Worm (Caenorhabditis elegans) whole organism, L3 larva: Measurements from ENCODE around the gene glt-7.

Source experiments
- R02D3.7 ChIP-seq: fragments of 150-350 bp; optimal IDR thresholded peaks from 2 replicates; lab custom pipeline; 2014; ENCODE audit warnings: missing biosample characterization, missing genetic modification characterization
- ZK546.5 ChIP-seq: sonication (generic microtip); optimal IDR thresholded peaks from 2 replicates; lab custom pipeline; 2017; ENCODE audit warnings: missing biosample characterization, missing genetic modification characterization
- ama-1 ChIP-seq: fragments of 150-350 bp; optimal IDR thresholded peaks from 2 replicates; lab custom pipeline; 2018
- ceh-16 ChIP-seq: sonication (generic microtip); optimal IDR thresholded peaks from 2 replicates; lab custom pipeline; 2017; ENCODE audit warnings: missing biosample characterization, missing genetic modification characterization
- ceh-82 ChIP-seq: fragments of 150-350 bp; optimal IDR thresholded peaks from 2 replicates; lab custom pipeline; 2014; ENCODE audit warnings: missing biosample characterization, missing genetic modification characterization
- ceh-9 ChIP-seq: sonication (generic microtip); optimal IDR thresholded peaks from 2 replicates; lab custom pipeline; 2018; ENCODE audit warnings: missing biosample characterization, missing genetic modification characterization
- daf-12 ChIP-seq: fragments of 150-350 bp; optimal IDR thresholded peaks from 2 replicates; lab custom pipeline; 2014; ENCODE audit warnings: missing biosample characterization, missing genetic modification reagents, missing genetic modification characterization
- egl-5 ChIP-seq: fragments of 150-350 bp; optimal IDR thresholded peaks from 2 replicates; lab custom pipeline; 2017; ENCODE audit warnings: missing biosample characterization, missing genetic modification reagents, missing genetic modification characterization, inconsistent platforms
- elt-1 ChIP-seq: fragments of 150-350 bp; optimal IDR thresholded peaks from 2 replicates; lab custom pipeline; 2014; ENCODE audit warnings: missing biosample characterization, missing genetic modification characterization
- elt-3 ChIP-seq, 3 experiments: fragments of 150-350 bp in 1 of 3; sonication (generic microtip) in 2 of 3; optimal IDR thresholded peaks; 2 replicates in 2 of 3; 4 replicates in 1 of 3; lab custom pipeline; 2014 to 2017; ENCODE audit warnings: missing biosample characterization in 3 of 3, missing genetic modification characterization in 3 of 3
- eor-1 ChIP-seq, 2 experiments: fragments of 150-350 bp; optimal IDR thresholded peaks; 2 replicates each; lab custom pipeline; 2014 to 2018; ENCODE audit warnings: missing biosample characterization in 2 of 2, missing genetic modification characterization in 2 of 2
- fkh-2 ChIP-seq: fragments of 150-350 bp; optimal IDR thresholded peaks from 2 replicates; lab custom pipeline; 2014; ENCODE audit warnings: missing biosample characterization, missing genetic modification reagents, missing genetic modification characterization
- fos-1 ChIP-seq: fragments of 150-350 bp; optimal IDR thresholded peaks from 2 replicates; lab custom pipeline; 2014; ENCODE audit warnings: missing biosample characterization, missing genetic modification characterization
- jun-1 ChIP-seq: fragments of 150-350 bp; optimal IDR thresholded peaks from 2 replicates; lab custom pipeline; 2014; ENCODE audit warnings: missing biosample characterization, missing genetic modification reagents, missing genetic modification characterization
- lin-15B ChIP-seq: fragments of 150-350 bp; optimal IDR thresholded peaks from 2 replicates; lab custom pipeline; 2014; ENCODE audit warnings: missing biosample characterization, missing genetic modification characterization
- lin-39 ChIP-seq: fragments of 150-350 bp; optimal IDR thresholded peaks from 2 replicates; lab custom pipeline; 2018; ENCODE audit warnings: missing biosample characterization, missing genetic modification reagents, missing genetic modification characterization
- mml-1 ChIP-seq: fragments of 150-350 bp; sonication (generic microtip); optimal IDR thresholded peaks from 3 replicates; lab custom pipeline; 2014; ENCODE audit warnings: missing biosample characterization, missing genetic modification characterization
- nfya-1 ChIP-seq: sonication (generic microtip); optimal IDR thresholded peaks from 2 replicates; lab custom pipeline; 2017; ENCODE audit warnings: missing genetic modification characterization, mild to moderate bottlenecking, missing compliant biosample characterization, antibody characterized with exemption, moderate library complexity; ENCODE audit not compliant: insufficient read depth
- nhr-11 ChIP-seq: fragments of 150-350 bp; optimal IDR thresholded peaks from 2 replicates; lab custom pipeline; 2014; ENCODE audit warnings: missing biosample characterization, missing genetic modification characterization
- nhr-12 ChIP-seq: fragments of 150-350 bp; optimal IDR thresholded peaks from 2 replicates; lab custom pipeline; 2014; ENCODE audit warnings: missing biosample characterization, missing genetic modification characterization
- nhr-237 ChIP-seq: fragments of 150-350 bp; optimal IDR thresholded peaks from 2 replicates; lab custom pipeline; 2014; ENCODE audit warnings: missing biosample characterization, missing genetic modification characterization
- nhr-25 ChIP-seq: sonication (generic microtip); optimal IDR thresholded peaks from 2 replicates; lab custom pipeline; 2017; ENCODE audit warnings: missing biosample characterization, missing genetic modification characterization
- nhr-28 ChIP-seq: fragments of 150-350 bp; optimal IDR thresholded peaks from 2 replicates; lab custom pipeline; 2014; ENCODE audit warnings: missing biosample characterization, missing genetic modification characterization
- nhr-43 ChIP-seq: sonication (generic microtip); optimal IDR thresholded peaks from 2 replicates; lab custom pipeline; 2016; ENCODE audit warnings: mild to moderate bottlenecking, missing genetic modification characterization, missing compliant biosample characterization; ENCODE audit not compliant: poor library complexity, severe bottlenecking
- nhr-67 ChIP-seq: fragments of 150-350 bp; optimal IDR thresholded peaks from 2 replicates; lab custom pipeline; 2014; ENCODE audit warnings: missing biosample characterization, missing genetic modification characterization
- nhr-76 ChIP-seq: fragments of 150-350 bp; sonication (generic microtip); optimal IDR thresholded peaks from 5 replicates; lab custom pipeline; 2014; ENCODE audit warnings: missing biosample characterization, missing genetic modification characterization
- nhr-77 ChIP-seq: fragments of 150-350 bp; optimal IDR thresholded peaks from 2 replicates; lab custom pipeline; 2014; ENCODE audit warnings: missing biosample characterization, missing genetic modification characterization
- pha-4 ChIP-seq: fragments of 150-350 bp; optimal IDR thresholded peaks from 2 replicates; lab custom pipeline; 2014; ENCODE audit warnings: missing biosample characterization, missing genetic modification reagents, missing genetic modification characterization
- sea-2 ChIP-seq: fragments of 150-350 bp; sonication (generic microtip); optimal IDR thresholded peaks from 4 replicates; lab custom pipeline; 2014; ENCODE audit warnings: missing biosample characterization, missing genetic modification reagents, missing genetic modification characterization
- skn-1 ChIP-seq: fragments of 150-350 bp; optimal IDR thresholded peaks from 2 replicates; lab custom pipeline; 2014; ENCODE audit warnings: missing biosample characterization, missing genetic modification characterization
- unc-39 ChIP-seq: sonication (generic microtip); optimal IDR thresholded peaks from 4 replicates; lab custom pipeline; 2017; ENCODE audit warnings: missing biosample characterization, missing genetic modification characterization
- unc-62 ChIP-seq: fragments of 150-350 bp; sonication (generic microtip); optimal IDR thresholded peaks from 4 replicates; lab custom pipeline; 2014; ENCODE audit warnings: missing biosample characterization, missing genetic modification reagents, missing genetic modification characterization
- zag-1 ChIP-seq: fragments of 150-350 bp; optimal IDR thresholded peaks from 2 replicates; lab custom pipeline; 2014; ENCODE audit warnings: missing biosample characterization, missing genetic modification characterization

glt-7 gene

DNA sequence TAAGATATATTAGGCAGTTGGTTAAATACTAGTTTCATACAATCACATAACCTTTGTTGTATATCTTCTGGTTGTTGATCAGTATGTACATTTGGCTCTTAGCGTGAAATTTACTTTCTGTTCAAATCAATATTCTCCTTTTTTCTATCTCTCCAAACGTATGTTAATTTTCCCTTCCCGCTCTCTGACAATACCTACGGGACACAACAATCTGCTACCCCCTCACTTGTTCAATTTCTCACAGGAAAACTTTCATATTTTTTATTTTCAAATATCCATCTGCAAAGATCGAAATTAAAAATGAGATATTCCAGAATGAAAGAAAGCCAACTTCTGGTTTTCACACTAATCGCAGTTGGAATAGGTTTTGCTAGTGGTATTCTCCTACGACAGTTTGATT is at the start of gene glt-7:
TSS of gene glt-7 (plus strand) at position 301 of the 400 bp plus-strand sequence.
- TF ChIP-seq elt-3 (tag; optimal IDR thresholded peaks at IDR 0.05; lab: Kevin White, UChicago) (no peak), nhr-237 (tag; lab: Kevin White, UChicago) (no peak), ceh-82 (no peak), eor-1 (tag; optimal IDR thresholded peaks at IDR 0.05; lab: Kevin White, UChicago) (no peak), nhr-67 (no peak), skn-1 (tag; lab: Kevin White, UChicago) (no peak), zag-1 (no peak), nhr-25 (tag; lab: Kevin White, UChicago) (no peak), unc-39 (tag; lab: Kevin White, UChicago) (no peak), fkh-2 (tag; lab: Kevin White, UChicago) (no peak), ama-1 (no peak), lin-15B (tag; lab: Kevin White, UChicago) (no peak), fos-1 (tag; lab: Kevin White, UChicago) (no peak)

DNA sequence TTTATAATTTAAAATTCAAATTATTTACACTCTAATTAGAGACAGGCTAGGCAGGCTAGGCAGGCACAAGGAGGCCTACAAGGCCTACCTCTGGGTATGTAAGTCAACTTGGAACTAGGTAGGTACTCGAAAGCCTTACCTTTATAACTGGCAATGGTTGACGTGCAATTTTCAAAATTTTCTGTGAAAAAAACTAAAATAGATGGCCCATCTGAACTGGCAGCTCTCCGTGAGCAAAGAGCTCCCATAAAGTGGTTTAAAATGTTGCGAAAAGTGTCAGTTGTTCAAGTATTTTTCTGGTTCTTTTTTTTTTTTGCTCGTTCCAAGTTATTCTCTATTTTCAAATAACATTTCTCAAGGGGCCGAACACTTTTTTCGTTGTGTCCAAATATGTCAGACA is 47.9 kb upstream of the glt-7 start:
- TF ChIP-seq lin-39 (tag; lab: Kevin White, UChicago) = peak; percentile 9
- TF ChIP-seq egl-5 (tag; lab: Kevin White, UChicago) = peak; percentile 3
- no peak for TF ChIP-seq nhr-28 (tag; lab: Kevin White, UChicago)

DNA sequence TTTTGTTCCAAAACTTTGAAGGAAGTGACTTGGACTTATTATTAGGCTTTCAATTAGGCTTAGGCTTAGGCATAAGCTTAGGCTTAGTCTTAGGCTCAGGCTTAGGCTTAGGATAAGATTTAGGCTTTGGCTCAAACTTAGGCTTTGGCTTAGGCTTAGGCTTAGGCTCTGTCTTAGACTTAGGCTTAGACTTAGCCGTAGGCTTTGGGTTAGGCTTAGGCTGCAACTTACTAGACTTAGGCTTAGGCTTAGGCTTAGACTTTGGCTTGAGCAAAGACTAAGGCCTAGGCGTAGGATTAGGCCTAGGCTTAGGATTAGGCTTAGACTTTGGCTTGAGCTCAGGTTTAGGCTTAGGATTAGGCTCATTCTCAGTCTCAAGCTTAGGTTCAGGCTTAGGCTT is 47.2 kb upstream of the glt-7 start:
- TF ChIP-seq nhr-43 (tag; lab: Kevin White, UChicago) = no peak
- TF ChIP-seq ceh-16 (tag; lab: Kevin White, UChicago) = no peak
- no peak for TF ChIP-seq fos-1 (tag; lab: Kevin White, UChicago)

DNA sequence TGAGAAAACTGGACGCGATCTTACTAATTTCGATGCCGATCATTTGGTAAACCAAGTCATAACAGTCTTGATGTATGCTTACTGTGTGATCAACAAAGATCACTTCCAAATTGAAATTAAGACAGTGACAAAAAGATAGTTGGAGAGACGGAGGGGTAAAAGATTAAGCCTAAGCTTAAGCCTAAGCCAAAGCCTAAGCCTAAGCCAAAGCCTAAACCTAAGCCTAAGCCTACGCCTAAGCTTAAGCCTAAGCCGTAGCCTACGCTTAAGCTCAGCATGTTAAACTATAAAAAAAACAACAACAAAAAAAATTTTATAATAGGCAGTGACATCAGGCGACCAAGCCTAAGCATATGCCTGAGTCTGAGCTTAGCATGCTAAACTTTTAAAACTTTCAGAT is 34.8 kb upstream of the glt-7 start:
- TF ChIP-seq egl-5 (tag; lab: Kevin White, UChicago) = no peak
- TF ChIP-seq ama-1 = no peak
- no peak for TF ChIP-seq sea-2 (GFP tag; lab: Kevin White, UChicago)
- no peak for TF ChIP-seq nfya-1 (tag; lab: Kevin White, UChicago)
- TF ChIP-seq elt-1 (tag; lab: Kevin White, UChicago) = no peak
- TF ChIP-seq jun-1 (tag; lab: Kevin White, UChicago) = no peak
- TF ChIP-seq nhr-25 (tag; lab: Kevin White, UChicago) = no peak
- no peak for TF ChIP-seq nhr-11 (tag; lab: Kevin White, UChicago)
- TF ChIP-seq nhr-28 (tag; lab: Kevin White, UChicago) = no peak

DNA sequence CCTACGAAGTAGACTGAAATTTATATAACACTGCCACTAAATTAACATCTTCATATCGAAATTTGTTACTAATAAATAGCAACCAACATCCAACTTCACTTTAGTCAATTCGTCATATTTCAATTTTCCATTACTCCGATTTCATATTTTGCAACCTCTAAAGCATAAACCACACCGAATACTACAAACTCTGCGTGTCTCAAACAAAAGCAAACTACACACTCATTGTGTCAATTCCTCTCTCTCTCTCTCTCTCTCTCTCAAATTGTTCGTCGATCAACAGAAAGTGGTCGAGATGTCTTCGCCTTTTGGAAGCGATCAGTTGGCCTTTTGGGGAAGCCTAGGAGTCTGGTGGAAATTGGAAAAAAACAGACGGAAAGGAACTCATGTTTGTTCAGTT is 27.4 kb upstream of the glt-7 start:
- TF ChIP-seq ceh-9 (tag; lab: Kevin White, UChicago) (no peak), sea-2 (GFP tag; lab: Kevin White, UChicago) (no peak), nhr-77 (no peak), nhr-76 (tag; lab: Kevin White, UChicago) (no peak), eor-1 (tag; optimal IDR thresholded peaks at IDR 0.05; lab: Kevin White, UChicago) (no peak), pha-4 (peak; percentile 34)

DNA sequence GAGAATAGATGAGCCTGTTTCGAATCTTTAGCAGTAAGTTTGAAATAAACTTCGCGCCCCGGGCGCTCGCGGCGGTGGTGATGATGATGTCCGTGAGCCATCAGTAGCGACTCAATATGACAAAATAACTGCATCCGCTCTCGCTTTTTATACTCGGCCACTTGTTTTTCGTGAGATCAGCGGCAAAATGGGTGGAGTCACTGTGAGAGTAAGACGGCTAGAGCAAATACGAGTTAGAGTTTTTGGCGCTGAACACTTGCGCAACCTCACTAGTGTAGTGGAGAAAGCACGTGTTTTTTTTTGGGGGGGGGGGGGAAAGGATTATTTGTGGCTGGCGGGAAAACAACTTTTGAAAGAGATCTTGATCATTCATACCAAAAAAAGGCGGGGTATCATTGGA is 25.6 kb upstream of the glt-7 start, which contains the start of gene W03G1.5:
TSS of gene W03G1.5 (minus strand) at position 101 of the 400 bp plus-strand sequence.
- TF ChIP-seq nhr-12 = no peak
- TF ChIP-seq mml-1 = no peak
- TF ChIP-seq pha-4 = peak; percentile 36
- no peak for TF ChIP-seq nhr-77
- TF ChIP-seq R02D3.7 (tag; lab: Kevin White, UChicago) = no peak
- TF ChIP-seq unc-39 (tag; lab: Kevin White, UChicago) = no peak
- TF ChIP-seq elt-1 (tag; lab: Kevin White, UChicago) = no peak
- TF ChIP-seq nfya-1 (tag; lab: Kevin White, UChicago) = no peak
- no peak for TF ChIP-seq fkh-2 (tag; lab: Kevin White, UChicago)
- no peak for TF ChIP-seq daf-12 (tag; lab: Kevin White, UChicago)
- TF ChIP-seq unc-62 = no peak
- no peak for TF ChIP-seq ZK546.5
- TF ChIP-seq lin-15B (tag; lab: Kevin White, UChicago) = peak; percentile 29
- TF ChIP-seq skn-1 (tag; lab: Kevin White, UChicago) = no peak
